Worm (Caenorhabditis elegans) whole organism, L4 larva: ENCODE measurements around the gene F46F2.3.
A peak's percentile ranks its signal among the peaks of the same experiment; 100 is the strongest.

Experiments used
- D1046.2 ChIP-seq: fragments of 200-800 bp; sonication (Bioruptor generic); IDR thresholded peaks from 2 replicates; pipeline ENCODE4 v1.3.6; 2022; ENCODE audit warnings: missing genetic modification characterization, missing compliant biosample characterization
- F10B5.3 ChIP-seq: sonication (generic microtip); optimal IDR thresholded peaks from 2 replicates; lab custom pipeline; 2016; ENCODE audit warnings: mild to moderate bottlenecking, missing genetic modification characterization, missing compliant biosample characterization
- F37D6.2 ChIP-seq: sonication (generic microtip); optimal IDR thresholded peaks from 2 replicates; lab custom pipeline; 2016; ENCODE audit warnings: mild to moderate bottlenecking, missing genetic modification characterization, missing compliant biosample characterization
- Y105C5A.15 ChIP-seq: fragments of 200-800 bp; sonication (Bioruptor generic); IDR thresholded peaks from 2 replicates; pipeline ENCODE4 v1.3.6; 2022; ENCODE audit warnings: missing genetic modification characterization, missing compliant biosample characterization
- aha-1 ChIP-seq: fragments of 150-350 bp; peaks from one replicate; lab custom pipeline; 2014; ENCODE audit warnings: missing biosample characterization, missing genetic modification characterization
- arid-1 ChIP-seq: fragments of 200-800 bp; sonication (Bioruptor generic); conservative IDR thresholded peaks from 2 replicates; pipeline ENCODE4 v1.3.6; 2022; ENCODE audit warnings: missing genetic modification reagents, missing genetic modification characterization, missing compliant biosample characterization
- ceh-20 ChIP-seq: fragments of 200-800 bp; sonication (Bioruptor generic); IDR thresholded peaks from 2 replicates; pipeline ENCODE4 v1.3.6; 2022; ENCODE audit warnings: missing genetic modification reagents, missing genetic modification characterization, missing compliant biosample characterization
- ceh-62 ChIP-seq: sonication (generic microtip); optimal IDR thresholded peaks from 2 replicates; lab custom pipeline; 2017; ENCODE audit warnings: missing biosample characterization, missing genetic modification characterization
- cey-2 ChIP-seq: sonication (generic microtip); optimal IDR thresholded peaks from 3 replicates; lab custom pipeline; 2017; ENCODE audit warnings: missing genetic modification characterization, mild to moderate bottlenecking, missing compliant biosample characterization, antibody characterized with exemption, borderline replicate concordance; ENCODE audit not compliant: insufficient read depth
- daf-16 ChIP-seq, 3 experiments: sonication (generic microtip); optimal IDR thresholded peaks; 2 replicates each; lab custom pipeline; 2016 to 2017; ENCODE audit warnings: missing genetic modification characterization in 3 of 3, missing genetic modification reagents in 3 of 3, mild to moderate bottlenecking in 2 of 3, missing compliant biosample characterization in 2 of 3, missing biosample characterization in 1 of 3, moderate library complexity in 1 of 3
- dmd-6 ChIP-seq: fragments of 200-800 bp; sonication (Bioruptor generic); IDR thresholded peaks from 2 replicates; pipeline ENCODE4 v1.3.6; 2022; ENCODE audit warnings: missing genetic modification reagents, missing genetic modification characterization, missing compliant biosample characterization
- egl-27 ChIP-seq: sonication (generic microtip); optimal IDR thresholded peaks from 3 replicates; lab custom pipeline; 2017; ENCODE audit warnings: missing biosample characterization, missing genetic modification reagents, missing genetic modification characterization
- gei-8 ChIP-seq: fragments of 200-800 bp; sonication (Bioruptor generic); optimal IDR thresholded peaks from 2 replicates; lab custom pipeline; 2018; ENCODE audit warnings: mild to moderate bottlenecking, missing genetic modification characterization, missing compliant biosample characterization
- hlh-11 ChIP-seq: fragments of 200-800 bp; sonication (Bioruptor generic); optimal IDR thresholded peaks from 2 replicates; lab custom pipeline; 2018; ENCODE audit warnings: mild to moderate bottlenecking, missing genetic modification characterization, missing compliant biosample characterization
- hlh-30 ChIP-seq: sonication (generic microtip); optimal IDR thresholded peaks from 2 replicates; lab custom pipeline; 2017; ENCODE audit warnings: antibody characterized with exemption, mild to moderate bottlenecking, missing genetic modification characterization, missing compliant biosample characterization; ENCODE audit not compliant: insufficient read depth
- lim-7 ChIP-seq: fragments of 200-800 bp; sonication (Bioruptor generic); IDR thresholded peaks from 2 replicates; pipeline ENCODE4 v1.3.6; 2022; ENCODE audit warnings: missing genetic modification characterization, missing compliant biosample characterization
- lin-15B ChIP-seq: fragments of 150-350 bp; sonication (generic microtip); optimal IDR thresholded peaks from 3 replicates; lab custom pipeline; 2014; ENCODE audit warnings: missing biosample characterization, missing genetic modification characterization
- mep-1 ChIP-seq: fragments of 150-350 bp; sonication (generic microtip); optimal IDR thresholded peaks from 3 replicates; lab custom pipeline; 2014; ENCODE audit warnings: missing biosample characterization, missing genetic modification characterization
- mes-2 ChIP-seq: sonication (generic microtip); optimal IDR thresholded peaks from 2 replicates; lab custom pipeline; 2016; ENCODE audit warnings: missing genotype, mild to moderate bottlenecking, missing genetic modification characterization, missing compliant biosample characterization; ENCODE audit not compliant: poor library complexity, severe bottlenecking
- mxl-3 ChIP-seq: fragments of 200-800 bp; sonication (Bioruptor generic); optimal IDR thresholded peaks from 2 replicates; lab custom pipeline; 2018; ENCODE audit warnings: mild to moderate bottlenecking, missing genetic modification characterization, missing compliant biosample characterization
- nhr-25 ChIP-seq: sonication (generic microtip); optimal IDR thresholded peaks from 2 replicates; lab custom pipeline; 2017; ENCODE audit warnings: missing genetic modification characterization, mild to moderate bottlenecking, missing compliant biosample characterization, antibody characterized with exemption, moderate library complexity, borderline replicate concordance; ENCODE audit not compliant: insufficient read depth
- nhr-42 ChIP-seq: fragments of 200-800 bp; sonication (Bioruptor generic); IDR thresholded peaks from 2 replicates; pipeline ENCODE4 v1.3.6; 2022; ENCODE audit warnings: missing genetic modification characterization, missing compliant biosample characterization
- pha-4 ChIP-seq, 2 experiments: fragments of 150-350 bp in 1 of 2; fragments of 200-800 bp in 1 of 2; sonication (Bioruptor generic) in 1 of 2; IDR thresholded peaks in 1 of 2; optimal IDR thresholded peaks in 1 of 2; 2 replicates each; pipeline versions ENCODE4 v1.3.6 to Lab custom; 2014 to 2022; ENCODE audit warnings: missing genetic modification characterization in 2 of 2, missing genetic modification reagents in 2 of 2, missing biosample characterization in 1 of 2, missing compliant biosample characterization in 1 of 2
- tra-1 ChIP-seq: fragments of 200-800 bp; sonication (Bioruptor generic); IDR thresholded peaks from 2 replicates; pipeline ENCODE4 v1.3.6; 2022; ENCODE audit warnings: missing genetic modification reagents, missing genetic modification characterization, missing compliant biosample characterization
- unc-62 ChIP-seq, 3 experiments: fragments of 150-350 bp in 1 of 3; sonication (generic microtip); optimal IDR thresholded peaks in 2 of 3; peaks in 1 of 3; 1 replicate in 1 of 3; 2 replicates in 2 of 3; lab custom pipeline; 2014 to 2017; ENCODE audit warnings: missing biosample characterization in 3 of 3, missing genetic modification characterization in 3 of 3, missing genetic modification reagents in 3 of 3, missing genotype in 1 of 3
- zip-2 ChIP-seq: fragments of 150-350 bp; optimal IDR thresholded peaks from 2 replicates; lab custom pipeline; 2014; ENCODE audit warnings: missing biosample characterization, missing genetic modification characterization
- ztf-7 ChIP-seq: fragments of 150-350 bp; optimal IDR thresholded peaks from 2 replicates; lab custom pipeline; 2014; ENCODE audit warnings: missing biosample characterization, missing genetic modification characterization

F46F2.3 gene

ce11 chrX:15274079-15274478 lies 14.0 kb upstream of the F46F2.3 start (continued):
- TF ChIP-seq unc-62 (GFP tag; optimal IDR thresholded peaks at IDR 0.05 in 1 of 2; lab: Kevin White, UChicago) (peak in 1 of 2 experiments; percentile 97), unc-62 (tag; optimal IDR thresholded peaks at IDR 0.05; lab: Kevin White, UChicago) (no peak), daf-16 (GFP tag; optimal IDR thresholded peaks at IDR 0.05; lab: Kevin White, UChicago) (no peak), daf-16 (tag; optimal IDR thresholded peaks at IDR 0.05; lab: Kevin White, UChicago) (peak; percentile 5), F37D6.2 (tag; lab: Kevin White, UChicago) (no peak), lin-15B (tag; lab: Kevin White, UChicago) (no peak), Y105C5A.15 (GFP tag; lab: Robert Waterston, UW) (no peak), cey-2 (peak; percentile 5), ztf-7 (tag; lab: Kevin White, UChicago) (no peak), tra-1 (GFP tag; lab: Robert Waterston, UW) (peak; percentile 55; the same call in 1 of the 2 replicates), aha-1 (tag; lab: Kevin White, UChicago) (peak; percentile 99), mes-2 (tag; lab: Kevin White, UChicago) (peak; percentile 14), pha-4 (GFP tag; IDR thresholded peaks at IDR 0.05; lab: Robert Waterston, UW) (no peak; the same call in 1 of the 2 replicates), pha-4 (tag; optimal IDR thresholded peaks at IDR 0.05; lab: Kevin White, UChicago) (no peak)

DNA sequence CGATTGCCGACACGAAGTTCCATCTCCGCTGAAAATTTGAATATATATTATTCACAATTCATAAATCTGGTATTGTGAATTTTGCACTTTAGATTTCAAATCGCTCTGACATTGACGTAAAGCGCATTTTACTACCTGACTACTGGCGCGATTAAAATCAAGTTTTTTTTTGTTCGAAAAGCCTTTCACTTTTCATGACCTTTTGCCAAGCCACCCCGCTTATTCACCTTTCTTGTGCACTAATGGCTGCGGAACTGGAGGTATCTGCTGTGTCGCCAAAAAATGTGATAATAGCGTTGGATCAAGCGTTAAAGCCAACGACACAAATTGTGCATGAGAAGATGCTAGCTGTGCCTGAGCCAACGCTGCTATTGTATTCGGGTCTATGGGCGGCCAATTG lies 12.8 kb upstream of the F46F2.3 start:
- TF ChIP-seq aha-1 (tag; lab: Kevin White, UChicago) = peak; percentile 54
- peak; percentile 72 for TF ChIP-seq nhr-25
- no peak for TF ChIP-seq mep-1 (tag; lab: Kevin White, UChicago)

ce11 chrX:15270656-15271055 lies 10.6 kb upstream of the F46F2.3 start:
- no peak for TF ChIP-seq egl-27 (tag; lab: Kevin White, UChicago)
- TF ChIP-seq aha-1 (tag; lab: Kevin White, UChicago) = peak; percentile 93

DNA sequence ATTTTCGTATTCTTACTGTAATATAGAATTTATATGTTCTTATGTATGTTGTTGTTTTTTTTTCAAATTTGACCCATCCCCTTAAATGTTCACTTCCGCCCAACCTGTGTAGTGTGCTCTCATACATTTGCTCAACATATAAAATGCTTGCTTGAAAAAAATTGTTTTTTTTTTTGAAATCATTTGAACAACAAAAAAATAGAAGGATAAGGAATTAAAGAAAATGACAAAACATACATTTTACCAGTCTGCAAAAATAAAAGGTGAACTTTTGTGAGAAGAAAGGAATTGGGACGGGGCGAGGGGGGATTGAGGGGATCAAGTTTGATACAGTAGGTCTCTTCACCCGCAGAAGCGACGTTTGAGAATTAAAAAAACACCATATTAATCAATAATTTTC lies 8.4 kb upstream of the F46F2.3 start:
- TF ChIP-seq unc-62 (GFP tag; optimal IDR thresholded peaks at IDR 0.05 in 1 of 2; lab: Kevin White, UChicago) (peak in 1 of 2 experiments; percentile 96), unc-62 (tag; optimal IDR thresholded peaks at IDR 0.05; lab: Kevin White, UChicago) (no peak), F37D6.2 (tag; lab: Kevin White, UChicago) (no peak), ceh-20 (GFP tag; lab: Robert Waterston, UW) (no peak)

- TF ChIP-seq hlh-30 (tag; lab: Kevin White, UChicago) (peak; percentile 26), lim-7 (GFP tag; lab: Robert Waterston, UW) (no peak), aha-1 (tag; lab: Kevin White, UChicago) (peak; percentile 37)
These were observed 4.5 kb upstream of the F46F2.3 start for ce11 chrX:15264593-15264992.

DNA sequence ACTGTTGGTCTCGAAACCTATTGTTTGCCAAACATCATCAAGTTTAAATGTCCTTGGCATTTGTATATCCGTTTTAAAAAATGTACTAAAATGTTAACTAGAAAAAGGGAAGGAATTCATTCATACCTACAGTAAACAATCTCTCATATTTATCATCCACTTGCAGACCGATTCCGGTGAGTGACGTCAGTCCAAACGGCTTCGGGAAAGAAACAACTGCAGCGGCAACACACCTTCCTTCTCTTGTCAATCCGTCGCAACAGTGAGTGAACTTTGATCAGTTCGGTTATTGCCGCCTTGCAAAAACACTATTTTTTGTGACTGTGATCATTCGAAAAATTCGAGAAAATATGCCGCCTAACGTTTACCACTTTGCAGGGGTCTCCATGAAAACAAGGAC lies 4.1 kb upstream of the F46F2.3 start:
- TF ChIP-seq D1046.2 (no peak), ztf-7 (tag; lab: Kevin White, UChicago) (no peak), mes-2 (tag; lab: Kevin White, UChicago) (no peak), hlh-11 (tag; lab: Kevin White, UChicago) (no peak), Y105C5A.15 (GFP tag; lab: Robert Waterston, UW) (no peak), F10B5.3 (tag; lab: Kevin White, UChicago) (no peak), mxl-3 (no peak), dmd-6 (GFP tag; lab: Robert Waterston, UW) (no peak), nhr-42 (no peak), gei-8 (GFP tag; lab: Kevin White, UChicago) (no peak), arid-1 (GFP tag; lab: Robert Waterston, UW) (no peak), ceh-62 (no peak), zip-2 (tag; lab: Kevin White, UChicago) (no peak)
